Fruit fly (Drosophila melanogaster) whole organism, embryonic: Measurements from ENCODE around the gene Os-C.

ENCODE experiments used
- Atf3 ChIP-seq: fragments of 200-800 bp; sonication (Bioruptor generic); optimal IDR thresholded peaks from 3 replicates; lab custom pipeline; 2016; ENCODE audit warnings: missing biosample characterization, missing genetic modification characterization
- Awh ChIP-seq: fragments of 200-800 bp; sonication (Bioruptor generic); IDR thresholded peaks from 2 replicates; pipeline ENCODE4, ENCODE4 v1.3.6; 2022; ENCODE audit warnings: missing biosample characterization, missing genetic modification characterization
- C15 ChIP-seq: fragments of 200-800 bp; sonication (Bioruptor generic); IDR thresholded peaks from 3 replicates; pipeline ENCODE4 v1.3.6; 2022; ENCODE audit warnings: missing biosample characterization, missing genetic modification characterization
- CG10209 ChIP-seq: fragments of 200-800 bp; sonication (Bioruptor generic); optimal IDR thresholded peaks from 3 replicates; lab custom pipeline; 2017; ENCODE audit warnings: missing biosample characterization, mild to moderate bottlenecking, missing genetic modification characterization, missing genetic modification reagents
- CG1024 ChIP-seq: fragments of 200-800 bp; sonication (Bioruptor generic); IDR thresholded peaks from 2 replicates; pipeline ENCODE4 v1.3.6; 2022; ENCODE audit warnings: missing biosample characterization, missing genetic modification characterization
- CG11093 ChIP-seq: fragments of 200-800 bp; sonication (Bioruptor generic); IDR thresholded peaks from 3 replicates; pipeline ENCODE4 v1.3.6; 2022; ENCODE audit warnings: missing biosample characterization, missing genetic modification characterization
- CG11398 ChIP-seq: fragments of 200-800 bp; sonication (Bioruptor generic); optimal IDR thresholded peaks from 2 replicates; lab custom pipeline; 2016; ENCODE audit warnings: missing biosample characterization, missing genetic modification characterization
- CG11696 ChIP-seq: fragments of 200-800 bp; sonication (Bioruptor generic); IDR thresholded peaks from 2 replicates; pipeline ENCODE4 v1.3.6; 2022; ENCODE audit warnings: missing biosample characterization, missing genetic modification characterization
- CG12071 ChIP-seq: fragments of 200-800 bp; sonication (Bioruptor generic); optimal IDR thresholded peaks from 3 replicates; lab custom pipeline; 2018; ENCODE audit warnings: missing biosample characterization, mild to moderate bottlenecking, missing genetic modification characterization
- CG12219 ChIP-seq: fragments of 200-800 bp; sonication (Bioruptor generic); optimal IDR thresholded peaks from 3 replicates; lab custom pipeline; 2018; ENCODE audit warnings: missing biosample characterization, mild to moderate bottlenecking, missing genetic modification characterization
- CG13424 ChIP-seq: fragments of 200-800 bp; sonication (Bioruptor generic); optimal IDR thresholded peaks from 2 replicates; lab custom pipeline; 2019; ENCODE audit warnings: missing biosample characterization, mild to moderate bottlenecking, missing genetic modification characterization, moderate library complexity
- CG1529 ChIP-seq: fragments of 200-800 bp; sonication (Bioruptor generic); optimal IDR thresholded peaks from 3 replicates; lab custom pipeline; 2018; ENCODE audit warnings: missing biosample characterization, missing genetic modification characterization
- CG17328 ChIP-seq: fragments of 200-800 bp; sonication (Bioruptor generic); IDR thresholded peaks from 2 replicates; pipeline ENCODE4 v1.3.6; 2022; ENCODE audit warnings: missing biosample characterization, missing genetic modification characterization
- CG2202 ChIP-seq: fragments of 200-800 bp; sonication (Bioruptor generic); optimal IDR thresholded peaks from 2 replicates; lab custom pipeline; 2018; ENCODE audit warnings: missing biosample characterization, mild to moderate bottlenecking, missing genetic modification characterization
- CG2712 ChIP-seq: fragments of 200-800 bp; optimal IDR thresholded peaks from 3 replicates; lab custom pipeline; 2019; ENCODE audit warnings: missing biosample characterization, mild to moderate bottlenecking, missing genetic modification characterization, moderate library complexity
- CG30020 ChIP-seq: fragments of 200-800 bp; optimal IDR thresholded peaks from 2 replicates; lab custom pipeline; 2019; ENCODE audit warnings: missing biosample characterization, mild to moderate bottlenecking, missing genetic modification characterization, moderate library complexity
- CG3281 ChIP-seq: fragments of 200-800 bp; sonication (Bioruptor generic); optimal IDR thresholded peaks from 3 replicates; lab custom pipeline; 2017; ENCODE audit warnings: missing biosample characterization, mild to moderate bottlenecking, missing genetic modification characterization
- CG34376 ChIP-seq: fragments of 200-800 bp; sonication (Bioruptor generic); optimal IDR thresholded peaks from 2 replicates; lab custom pipeline; 2018; ENCODE audit warnings: missing biosample characterization, mild to moderate bottlenecking, missing genetic modification characterization
- CG42726 ChIP-seq: fragments of 200-800 bp; sonication (Bioruptor generic); IDR thresholded peaks from 2 replicates; pipeline ENCODE4 v1.3.6; 2022; ENCODE audit warnings: missing biosample characterization, missing genetic modification characterization; ENCODE audit not compliant: partially characterized antibody
- CG4360 ChIP-seq: fragments of 200-800 bp; sonication (Bioruptor generic); IDR thresholded peaks from 2 replicates; pipeline ENCODE4 v1.3.6; 2022; ENCODE audit warnings: missing biosample characterization, missing genetic modification characterization
- CG6791 ChIP-seq: fragments of 200-800 bp; sonication (Bioruptor generic); IDR thresholded peaks from 3 replicates; pipeline ENCODE4 v1.3.6; 2022; ENCODE audit warnings: missing biosample characterization, missing genetic modification characterization; ENCODE audit not compliant: partially characterized antibody
- CG7357 ChIP-seq: fragments of 200-800 bp; sonication (Bioruptor generic); IDR thresholded peaks from 3 replicates; pipeline ENCODE4 v1.3.6; 2022; ENCODE audit warnings: missing biosample characterization, missing genetic modification characterization
- CG7745 ChIP-seq: fragments of 200-800 bp; sonication (Bioruptor generic); optimal IDR thresholded peaks from 2 replicates; lab custom pipeline; 2018; ENCODE audit warnings: missing biosample characterization, mild to moderate bottlenecking, missing genetic modification characterization, moderate library complexity
- CG7786 ChIP-seq: fragments of 200-800 bp; sonication (Bioruptor generic); optimal IDR thresholded peaks from 2 replicates; lab custom pipeline; 2016; ENCODE audit warnings: missing biosample characterization, missing genetic modification characterization
- CG9437 ChIP-seq: fragments of 200-800 bp; sonication (Bioruptor generic); optimal IDR thresholded peaks from 2 replicates; lab custom pipeline; 2018; ENCODE audit warnings: missing biosample characterization, mild to moderate bottlenecking, missing genetic modification characterization
- CG9817 ChIP-seq: fragments of 200-800 bp; sonication (Bioruptor generic); optimal IDR thresholded peaks from 2 replicates; lab custom pipeline; 2018; ENCODE audit warnings: missing biosample characterization, mild to moderate bottlenecking, missing genetic modification characterization, moderate library complexity
- CkIIα-i1 ChIP-seq: fragments of 200-800 bp; sonication (Bioruptor generic); IDR thresholded peaks from 2 replicates; pipeline ENCODE4 v1.3.6; 2022; ENCODE audit warnings: missing biosample characterization, missing genetic modification characterization
- Dref ChIP-seq: fragments of 200-800 bp; sonication (Bioruptor generic); IDR thresholded peaks from 2 replicates; pipeline ENCODE4 v1.3.6; 2022; ENCODE audit warnings: missing biosample characterization, missing genetic modification characterization
- Ets65A ChIP-seq: fragments of 200-800 bp; sonication (Bioruptor generic); peaks from one replicate; lab custom pipeline; 2016; ENCODE audit warnings: missing biosample characterization, missing genetic modification characterization
- Ets97D ChIP-seq: fragments of 200-800 bp; sonication (Bioruptor generic); optimal IDR thresholded peaks from 3 replicates; lab custom pipeline; 2016; ENCODE audit warnings: missing biosample characterization, missing genetic modification characterization
- MBD-R2 ChIP-seq: fragments of 200-800 bp; sonication (Bioruptor generic); IDR thresholded peaks from 2 replicates; pipeline ENCODE4 v1.3.6; 2022; ENCODE audit warnings: missing biosample characterization, missing genetic modification characterization
- NfI ChIP-seq: fragments of 200-800 bp; sonication (Bioruptor generic); optimal IDR thresholded peaks from 3 replicates; lab custom pipeline; 2018; ENCODE audit warnings: missing biosample characterization, mild to moderate bottlenecking, missing genetic modification characterization, moderate library complexity
- Oli ChIP-seq: fragments of 200-800 bp; sonication (Bioruptor generic); optimal IDR thresholded peaks from 2 replicates; lab custom pipeline; 2018; ENCODE audit warnings: missing biosample characterization, mild to moderate bottlenecking, missing genetic modification characterization, moderate library complexity
- abd-A ChIP-seq: fragments of 200-800 bp; sonication (Bioruptor generic); optimal IDR thresholded peaks from 3 replicates; lab custom pipeline; 2019; ENCODE audit warnings: missing biosample characterization, mild to moderate bottlenecking, missing genetic modification characterization, moderate library complexity
- chif ChIP-seq, 2 experiments: fragments of 200-800 bp; sonication (Bioruptor generic); optimal IDR thresholded peaks; 3 replicates each; lab custom pipeline; 2016; ENCODE audit warnings: missing biosample characterization in 2 of 2, missing genetic modification characterization in 2 of 2
- danr ChIP-seq: fragments of 200-800 bp; sonication (Bioruptor generic); IDR thresholded peaks from 2 replicates; pipeline ENCODE4 v1.3.6; 2022; ENCODE audit warnings: missing biosample characterization, missing genetic modification characterization
- dmrt99B ChIP-seq: fragments of 200-800 bp; sonication (Bioruptor generic); optimal IDR thresholded peaks from 2 replicates; lab custom pipeline; 2018; ENCODE audit warnings: missing biosample characterization, mild to moderate bottlenecking, missing genetic modification characterization, moderate library complexity
- ems ChIP-seq: fragments of 200-800 bp; sonication (Bioruptor generic); optimal IDR thresholded peaks from 3 replicates; lab custom pipeline; 2016; ENCODE audit warnings: missing biosample characterization, missing genetic modification characterization
- ftz-f1 ChIP-seq: fragments of 200-800 bp; sonication (Bioruptor generic); optimal IDR thresholded peaks from 2 replicates; lab custom pipeline; 2016; ENCODE audit warnings: missing biosample characterization, missing genetic modification characterization
- gfzf ChIP-seq: fragments of 200-800 bp; sonication (Bioruptor generic); optimal IDR thresholded peaks from 2 replicates; lab custom pipeline; 2016; ENCODE audit warnings: missing biosample characterization, mild to moderate bottlenecking, missing genetic modification characterization, moderate library complexity
- gt ChIP-seq: fragments of 200-800 bp; sonication (Bioruptor generic); IDR thresholded peaks from 2 replicates; pipeline ENCODE4 v1.3.6; 2022; ENCODE audit warnings: missing biosample characterization, missing genetic modification characterization
- h ChIP-seq: fragments of >200 bp; optimal IDR thresholded peaks from 2 replicates; lab custom pipeline; 2017
- ken ChIP-seq: fragments of 200-800 bp; sonication (Bioruptor generic); IDR thresholded peaks from 3 replicates; pipeline ENCODE4 v1.3.6; 2022; ENCODE audit warnings: missing biosample characterization, missing genetic modification characterization
- knrl ChIP-seq: fragments of 200-800 bp; sonication (Bioruptor generic); IDR thresholded peaks from 3 replicates; pipeline ENCODE4 v1.3.6; 2022; ENCODE audit warnings: missing biosample characterization, missing genetic modification characterization; ENCODE audit not compliant: partially characterized antibody
- org-1 ChIP-seq: fragments of 200-800 bp; sonication (Bioruptor generic); optimal IDR thresholded peaks from 2 replicates; lab custom pipeline; 2017; ENCODE audit warnings: missing biosample characterization, missing genetic modification characterization
- pros ChIP-seq: fragments of 200-800 bp; sonication (Bioruptor generic); optimal IDR thresholded peaks from 3 replicates; lab custom pipeline; 2019; ENCODE audit warnings: missing biosample characterization, mild to moderate bottlenecking, missing genetic modification characterization, moderate library complexity
- scrt ChIP-seq: fragments of 200-800 bp; sonication (Bioruptor generic); optimal IDR thresholded peaks from 2 replicates; lab custom pipeline; 2018; ENCODE audit warnings: missing biosample characterization, mild to moderate bottlenecking, missing genetic modification characterization, moderate library complexity
- sima ChIP-seq: fragments of 200-800 bp; sonication (Bioruptor generic); optimal IDR thresholded peaks from 2 replicates; lab custom pipeline; 2016; ENCODE audit warnings: missing biosample characterization, missing genetic modification characterization
- tin ChIP-seq: fragments of 200-800 bp; sonication (Bioruptor generic); optimal IDR thresholded peaks from 3 replicates; lab custom pipeline; 2016; ENCODE audit warnings: missing biosample characterization, missing genetic modification characterization
- zen ChIP-seq: fragments of 200-800 bp; sonication (Bioruptor generic); optimal IDR thresholded peaks from 3 replicates; lab custom pipeline; 2018; ENCODE audit warnings: missing biosample characterization, mild to moderate bottlenecking, missing genetic modification characterization, moderate library complexity

Os-C gene

dm6 chr3R:8001074-8001669 is 22.4 kb downstream of the Os-C start, which contains the start of the genes Kmn2 and CG2698 (continued):
- TF ChIP-seq Awh (GFP tag; lab: Robert Waterston, UW) = peak; percentile 97
- peak; percentile 95 for TF ChIP-seq dmrt99B (tag; lab: Kevin White, UChicago)
- peak; percentile 75 to 91 for TF ChIP-seq chif (GFP tag; optimal IDR thresholded peaks at IDR 0.05; lab: Kevin White, UChicago)
- TF ChIP-seq CG11696 (GFP tag; lab: Robert Waterston, UW) = peak; percentile 86
- peak; percentile 74 for TF ChIP-seq CG7786 (GFP tag; lab: Kevin White, UChicago)
- peak; percentile 88 for TF ChIP-seq CG2202
- peak; percentile 94 for TF ChIP-seq zen (tag; lab: Kevin White, UChicago)
- peak; percentile 44 for TF ChIP-seq Dref
- TF ChIP-seq Ets97D = peak; percentile 60
- peak; percentile 96 for TF ChIP-seq Ets65A
- 0 out of 2 replicates have a peak, but pooled peaks have one; percentile 27 for TF ChIP-seq CG42726 (GFP tag; lab: Robert Waterston, UW)
- TF ChIP-seq CG3281 (GFP tag; lab: Kevin White, UChicago) = peak; percentile 94
- peak; percentile 96 for TF ChIP-seq CG10209 (GFP tag; lab: Kevin White, UChicago)
- TF ChIP-seq Oli = peak; percentile 95
- TF ChIP-seq CG9437 (GFP tag; lab: Kevin White, UChicago) = peak; percentile 96
- peak; percentile 98 for TF ChIP-seq CG17328
- peak; percentile 89 for TF ChIP-seq CG1529 (GFP tag; lab: Kevin White, UChicago)
- TF ChIP-seq CG1024 = peak; percentile 90
- peak; percentile 98 for TF ChIP-seq CG11093 (GFP tag; lab: Robert Waterston, UW)
- peak; percentile 88 for TF ChIP-seq scrt (GFP tag; lab: Kevin White, UChicago)
- peak; percentile 86 for TF ChIP-seq CkIIα-i1
- TF ChIP-seq Atf3 = peak; percentile 76
- peak; percentile 83 for TF ChIP-seq CG4360 (GFP tag; lab: Robert Waterston, UW)
- peak; percentile 95 for TF ChIP-seq CG2712
- TF ChIP-seq danr = peak; percentile 95
- TF ChIP-seq CG34376 = peak; percentile 91
- TF ChIP-seq CG12071 (GFP tag; lab: Kevin White, UChicago) = peak; percentile 88
- TF ChIP-seq ftz-f1 (GFP tag; lab: Kevin White, UChicago) = peak; percentile 84
- peak; percentile 12 for TF ChIP-seq pros (GFP tag; lab: Kevin White, UChicago)
- TF ChIP-seq sima (GFP tag; lab: Kevin White, UChicago) = peak; percentile 5
- TF ChIP-seq knrl (GFP tag; lab: Robert Waterston, UW) = peak; percentile 55; the same call in 2 of the 3 replicates
- peak; percentile 96 for TF ChIP-seq C15 (GFP tag; lab: Robert Waterston, UW)
- TF ChIP-seq CG30020 (tag; lab: Kevin White, UChicago) = peak; percentile 79
- TF ChIP-seq NfI (GFP tag; lab: Kevin White, UChicago) = peak; percentile 94
- TF ChIP-seq CG13424 (tag; lab: Kevin White, UChicago) = peak; percentile 95
- TF ChIP-seq CG7745 (tag; lab: Kevin White, UChicago) = peak; percentile 22
- TF ChIP-seq CG12219 (GFP tag; lab: Kevin White, UChicago) = peak; percentile 81
- peak; percentile 95 for TF ChIP-seq gt (GFP tag; lab: Robert Waterston, UW)
- TF ChIP-seq abd-A (tag; lab: Kevin White, UChicago) = no peak
- TF ChIP-seq tin (GFP tag; lab: Kevin White, UChicago) = peak; percentile 96
- TF ChIP-seq CG11398 (GFP tag; lab: Kevin White, UChicago) = no peak
- no peak for TF ChIP-seq h (lab: Kevin White, UChicago)
- peak; percentile 93 for TF ChIP-seq CG7357 (GFP tag; lab: Robert Waterston, UW)
- no peak for TF ChIP-seq gfzf
- peak; percentile 38; the same call in 1 of the 3 replicates for TF ChIP-seq CG6791 (GFP tag; lab: Robert Waterston, UW)
- TF ChIP-seq org-1 (GFP tag; lab: Kevin White, UChicago) = peak; percentile 89
- TF ChIP-seq CG9817 (tag; lab: Kevin White, UChicago) = peak; percentile 95
- TF ChIP-seq MBD-R2 (GFP tag; lab: Robert Waterston, UW) = peak; percentile 98
- TF ChIP-seq ems (GFP tag; lab: Kevin White, UChicago) = peak; percentile 84
- peak; percentile 97 for TF ChIP-seq ken (GFP tag; lab: Robert Waterston, UW)
